Worm (Caenorhabditis elegans): Measurements from ENCODE around the gene apm-3.

The apm-3 gene

DNA sequence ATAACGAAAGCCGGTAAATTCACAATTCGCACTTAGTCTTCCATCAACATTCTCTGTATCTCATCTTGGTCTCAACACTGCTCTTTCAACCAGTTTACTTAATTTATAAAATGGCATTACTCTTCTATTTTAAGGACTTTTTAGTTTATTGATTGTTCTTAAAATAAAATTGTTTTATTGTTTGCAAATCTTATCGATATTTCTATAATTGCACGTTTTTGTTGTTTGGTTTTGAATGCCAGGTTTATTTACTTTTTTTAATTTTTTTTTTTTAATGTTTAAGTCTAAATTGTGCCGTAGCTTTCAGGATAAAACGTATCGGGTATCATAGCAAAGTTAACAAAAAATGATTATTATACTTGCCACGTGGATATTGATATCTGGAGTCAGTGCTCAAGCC lies 2.8 kb downstream of the apm-3 start, which contains the start of gene chil-10:
chil-10 (plus strand) TSS at position 301 of the 400 bp plus-strand sequence.
- TF ChIP-seq klf-2 (GFP tag; conservative IDR thresholded peaks at IDR 0.05) (no peak), ref-1 (GFP tag; conservative IDR thresholded peaks at IDR 0.05) (no peak), med-1 (GFP tag; optimal IDR thresholded peaks at IDR 0.05; ENCODE audit: insufficient read depth) (no peak), cog-1 (tag; optimal IDR thresholded peaks at IDR 0.05) (no peak), T22C8.4 (GFP tag; IDR thresholded peaks at IDR 0.05) (no peak), flt-1 (GFP tag; IDR thresholded peaks at IDR 0.05) (no peak), tab-1 (GFP tag; IDR thresholded peaks at IDR 0.05) (no peak), ztf-29 (GFP tag; IDR thresholded peaks at IDR 0.05) (no peak), ztf-23 (GFP tag; IDR thresholded peaks at IDR 0.05) (no peak)

DNA sequence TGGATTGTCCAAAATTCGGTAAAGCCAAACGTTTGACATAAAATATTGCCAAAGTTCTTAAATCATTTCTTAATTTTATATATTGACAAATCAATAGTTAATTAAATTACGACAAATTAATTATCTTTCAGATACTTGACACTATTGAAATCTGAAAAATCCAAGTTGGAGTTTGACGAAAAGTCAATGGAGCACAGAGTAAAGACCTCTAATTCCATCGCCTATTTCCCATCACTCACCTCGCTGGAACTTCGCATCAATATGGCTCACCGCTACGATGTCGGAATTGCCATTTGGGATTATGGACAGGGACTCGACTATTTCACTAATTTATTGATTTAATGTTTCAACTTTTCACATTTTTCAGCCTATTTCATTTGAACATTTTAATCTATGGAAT lies 5.4 kb downstream of the apm-3 start:
- TF ChIP-seq T22C8.4 (GFP tag; IDR thresholded peaks at IDR 0.05), result no peak
- no peak for TF ChIP-seq cog-1 (tag; optimal IDR thresholded peaks at IDR 0.05)
- TF ChIP-seq ref-1 (GFP tag; conservative IDR thresholded peaks at IDR 0.05), result no peak
- TF ChIP-seq tab-1 (GFP tag; IDR thresholded peaks at IDR 0.05), result no peak
- TF ChIP-seq ztf-29 (GFP tag; IDR thresholded peaks at IDR 0.05), result no peak
- TF ChIP-seq ztf-23 (GFP tag; IDR thresholded peaks at IDR 0.05), result no peak
- no peak for TF ChIP-seq flt-1 (GFP tag; IDR thresholded peaks at IDR 0.05)
- TF ChIP-seq med-1 (GFP tag; optimal IDR thresholded peaks at IDR 0.05; ENCODE audit: insufficient read depth), result no peak
- TF ChIP-seq klf-2 (GFP tag; conservative IDR thresholded peaks at IDR 0.05), result no peak

DNA sequence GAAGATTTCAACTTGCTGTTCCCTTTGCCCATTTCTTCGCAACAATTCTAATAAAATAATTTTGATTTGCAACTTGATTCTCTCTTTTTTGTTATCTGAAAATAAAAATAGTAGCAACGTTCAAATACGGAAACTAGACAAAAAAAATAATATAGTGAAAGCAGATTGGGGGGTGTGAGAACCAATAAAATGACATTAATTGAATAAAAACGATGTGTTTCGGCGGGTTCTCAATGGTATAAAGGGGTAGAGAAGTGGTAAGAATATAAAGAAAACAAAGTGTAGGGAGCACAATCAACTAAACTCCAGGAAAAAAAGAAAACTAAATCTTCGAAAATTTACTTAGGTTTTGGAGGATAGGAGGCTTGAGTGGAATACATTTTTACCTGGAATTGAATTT lies 8.4 kb downstream of the apm-3 start, which contains the start of gene ncs-1:
ncs-1 (minus strand) TSS at position 101 of the 400 bp plus-strand sequence.
- TF ChIP-seq tab-1 (GFP tag; IDR thresholded peaks at IDR 0.05), result no peak
- TF ChIP-seq ref-1 (GFP tag; conservative IDR thresholded peaks at IDR 0.05), result no peak
- TF ChIP-seq T22C8.4 (GFP tag; IDR thresholded peaks at IDR 0.05), result no peak
- TF ChIP-seq ztf-29 (GFP tag; IDR thresholded peaks at IDR 0.05), result no peak
- TF ChIP-seq klf-2 (GFP tag; conservative IDR thresholded peaks at IDR 0.05), result no peak
- TF ChIP-seq flt-1 (GFP tag; IDR thresholded peaks at IDR 0.05), result no peak
- TF ChIP-seq ztf-23 (GFP tag; IDR thresholded peaks at IDR 0.05), result no peak
- TF ChIP-seq cog-1 (tag; optimal IDR thresholded peaks at IDR 0.05), result no peak
- TF ChIP-seq med-1 (GFP tag; optimal IDR thresholded peaks at IDR 0.05; ENCODE audit: insufficient read depth), result no peak

DNA sequence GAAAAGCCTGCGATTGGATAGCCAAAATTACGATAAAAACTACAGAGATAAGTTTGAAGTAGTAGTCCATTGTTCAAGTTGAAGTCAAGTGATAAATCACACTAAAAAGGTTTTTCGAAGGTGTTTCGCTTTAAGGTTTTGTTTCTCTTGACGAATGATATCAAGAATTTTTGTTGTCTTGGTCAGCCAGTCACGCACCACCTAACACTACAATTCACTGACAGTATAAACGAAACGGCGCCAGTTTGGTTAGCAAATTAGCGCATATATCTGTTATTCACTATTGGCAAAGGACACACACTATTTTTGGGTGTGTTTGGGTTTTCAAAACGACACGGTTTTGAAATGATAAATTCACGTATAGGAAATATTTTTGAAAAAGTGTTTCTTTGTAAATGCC lies 15.3 kb downstream of the apm-3 start, which contains the start of gene C44C1.6:
C44C1.6 (minus strand) TSS at position 199 of the 400 bp plus-strand sequence.
- no peak for TF ChIP-seq T22C8.4 (GFP tag; IDR thresholded peaks at IDR 0.05)
- no peak for TF ChIP-seq ztf-23 (GFP tag; IDR thresholded peaks at IDR 0.05)
- TF ChIP-seq klf-2 (GFP tag; conservative IDR thresholded peaks at IDR 0.05), result no peak
- TF ChIP-seq flt-1 (GFP tag; IDR thresholded peaks at IDR 0.05), result no peak
- no peak for TF ChIP-seq ztf-29 (GFP tag; IDR thresholded peaks at IDR 0.05)
- TF ChIP-seq med-1 (GFP tag; optimal IDR thresholded peaks at IDR 0.05; ENCODE audit: insufficient read depth), result no peak
- no peak for TF ChIP-seq ref-1 (GFP tag; conservative IDR thresholded peaks at IDR 0.05)
- no peak for TF ChIP-seq cog-1 (tag; optimal IDR thresholded peaks at IDR 0.05)
- TF ChIP-seq tab-1 (GFP tag; IDR thresholded peaks at IDR 0.05), result no peak

DNA sequence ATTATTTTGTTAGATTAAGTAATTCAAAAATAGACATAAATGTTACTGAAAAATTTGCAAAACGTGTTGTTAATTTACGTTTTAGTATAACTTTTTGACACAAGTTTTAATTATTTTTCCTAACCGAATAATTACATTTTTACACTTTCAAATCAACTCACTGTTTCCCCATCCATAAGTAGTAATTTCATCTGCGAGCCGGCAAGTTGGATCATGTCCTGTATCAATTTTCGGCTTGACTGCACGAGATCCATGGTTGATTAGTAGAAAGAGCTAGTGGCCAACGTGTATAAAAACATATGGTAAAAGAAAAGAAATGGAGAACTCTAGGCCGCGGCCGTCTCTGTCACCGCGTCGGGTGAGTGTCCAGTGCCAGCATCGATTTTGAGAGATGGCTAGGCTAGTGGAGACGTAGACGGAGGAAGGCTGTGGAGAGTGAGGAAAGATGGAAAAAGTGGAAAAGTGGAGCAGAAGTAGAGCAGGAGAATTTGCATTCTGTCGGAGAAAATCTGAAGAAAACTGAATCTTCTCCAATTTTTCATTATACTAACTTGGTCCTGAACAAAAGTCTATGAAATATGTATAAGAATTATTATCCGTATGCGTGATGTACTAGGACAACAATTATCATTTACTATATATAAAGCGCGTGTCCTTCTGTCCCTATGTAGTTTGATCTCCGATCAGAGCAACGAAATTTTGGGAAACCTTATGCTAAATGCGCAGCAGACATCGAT lies 19.9 kb downstream of the apm-3 start, which contains the start of gene vps-45:
vps-45 (minus strand) TSS at position 350 of the 737 bp plus-strand sequence.
- peak; percentile 78; the same call in 1 of the 2 replicates for TF ChIP-seq T22C8.4 (GFP tag; IDR thresholded peaks at IDR 0.05)
- TF ChIP-seq flt-1 (GFP tag; IDR thresholded peaks at IDR 0.05), result no peak
- TF ChIP-seq ref-1 (GFP tag; conservative IDR thresholded peaks at IDR 0.05), result no peak
- TF ChIP-seq tab-1 (GFP tag; IDR thresholded peaks at IDR 0.05), result no peak
- no peak for TF ChIP-seq cog-1 (tag; optimal IDR thresholded peaks at IDR 0.05)
- TF ChIP-seq ztf-29 (GFP tag; IDR thresholded peaks at IDR 0.05), result no peak
- TF ChIP-seq med-1 (GFP tag; optimal IDR thresholded peaks at IDR 0.05; ENCODE audit: insufficient read depth), result no peak

- TF ChIP-seq klf-2 (GFP tag; conservative IDR thresholded peaks at IDR 0.05), result no peak
- TF ChIP-seq tab-1 (GFP tag; IDR thresholded peaks at IDR 0.05), result no peak
- TF ChIP-seq med-1 (GFP tag; optimal IDR thresholded peaks at IDR 0.05; ENCODE audit: insufficient read depth), result no peak
- no peak for TF ChIP-seq cog-1 (tag; optimal IDR thresholded peaks at IDR 0.05)
- no peak for TF ChIP-seq ztf-29 (GFP tag; IDR thresholded peaks at IDR 0.05)
- no peak for TF ChIP-seq ref-1 (GFP tag; conservative IDR thresholded peaks at IDR 0.05)
- TF ChIP-seq ztf-23 (GFP tag; IDR thresholded peaks at IDR 0.05), result no peak
- TF ChIP-seq T22C8.4 (GFP tag; IDR thresholded peaks at IDR 0.05), result no peak
- no peak for TF ChIP-seq flt-1 (GFP tag; IDR thresholded peaks at IDR 0.05)
These were observed 20.4 kb downstream of the apm-3 start for ce11 chrX:975236-975535.

ce11 chrX:977958-978686 lies 23.3 kb downstream of the apm-3 start, which contains the start of gene abhd-3.2:
TSS of gene abhd-3.2 (minus strand) at chrX:978008.
- TF ChIP-seq klf-2 (GFP tag; conservative IDR thresholded peaks at IDR 0.05), result no peak
- TF ChIP-seq ztf-23 (GFP tag; IDR thresholded peaks at IDR 0.05), result no peak
- TF ChIP-seq med-1 (GFP tag; optimal IDR thresholded peaks at IDR 0.05; ENCODE audit: insufficient read depth), result no peak
- no peak for TF ChIP-seq T22C8.4 (GFP tag; IDR thresholded peaks at IDR 0.05)
- TF ChIP-seq ref-1 (GFP tag; conservative IDR thresholded peaks at IDR 0.05), result no peak
- TF ChIP-seq ztf-29 (GFP tag; IDR thresholded peaks at IDR 0.05), result no peak
- TF ChIP-seq flt-1 (GFP tag; IDR thresholded peaks at IDR 0.05), result no peak
- no peak for TF ChIP-seq tab-1 (GFP tag; IDR thresholded peaks at IDR 0.05)
- no peak for TF ChIP-seq cog-1 (tag; optimal IDR thresholded peaks at IDR 0.05)

DNA sequence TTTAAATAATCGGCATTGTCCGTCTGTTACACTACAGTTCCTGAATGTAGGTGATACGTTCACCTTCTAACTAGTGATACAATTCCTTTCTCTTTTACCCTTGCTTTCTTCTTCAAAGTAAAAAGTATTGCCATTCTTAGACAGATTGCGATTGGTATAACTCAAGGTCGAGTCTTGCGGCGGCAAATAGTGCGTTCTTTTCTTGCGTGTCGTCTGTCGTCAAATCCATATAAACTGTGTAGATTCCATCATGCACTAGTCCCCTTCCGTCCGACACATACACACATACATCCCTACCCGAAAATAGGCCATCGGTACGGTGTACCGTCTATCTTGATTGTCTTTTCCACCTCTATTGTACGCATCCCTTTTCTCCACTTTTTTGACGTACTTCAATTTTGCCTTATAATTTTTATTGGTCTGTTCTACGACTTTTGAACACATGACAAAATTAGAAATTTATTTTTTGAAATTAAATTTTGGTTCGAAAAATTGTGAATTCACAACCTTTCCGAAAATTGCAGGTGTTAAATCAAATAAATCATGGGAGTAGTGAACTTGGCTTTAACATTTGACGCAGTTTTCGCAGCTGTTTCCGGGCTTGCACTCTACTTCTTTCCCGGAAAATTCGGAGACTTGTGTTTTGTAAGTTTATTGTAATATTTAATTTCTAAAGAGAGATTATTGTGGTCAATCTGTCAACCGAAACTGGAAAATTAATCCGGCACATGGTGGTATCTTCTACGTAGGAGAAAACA lies 25.7 kb downstream of the apm-3 start, which contains the start of gene C44C1.1:
C44C1.1 (plus strand) TSS at position 525 of the 758 bp plus-strand sequence.
- TF ChIP-seq flt-1 (GFP tag; IDR thresholded peaks at IDR 0.05) (no peak), cog-1 (tag; optimal IDR thresholded peaks at IDR 0.05) (no peak), klf-2 (GFP tag; conservative IDR thresholded peaks at IDR 0.05) (no peak), T22C8.4 (GFP tag; IDR thresholded peaks at IDR 0.05) (no peak), ztf-29 (GFP tag; IDR thresholded peaks at IDR 0.05) (no peak), ref-1 (GFP tag; conservative IDR thresholded peaks at IDR 0.05) (no peak), med-1 (GFP tag; optimal IDR thresholded peaks at IDR 0.05; ENCODE audit: insufficient read depth) (no peak), ztf-23 (GFP tag; IDR thresholded peaks at IDR 0.05) (no peak)

All from whole organism, midembryonic.